Fruit fly (Drosophila melanogaster): Measurements from ENCODE around the gene C3G.

The C3G gene

dm6 chrX:6843841-6844440 lies 40.5 kb upstream of the C3G start, which contains the start of the genes CG14435 and Tmf (continued):
- TF ChIP-seq Met (GFP tag; optimal IDR thresholded peaks at IDR 0.05) (peak; percentile 80), CG6276 (GFP tag; optimal IDR thresholded peaks at IDR 0.05) (no peak), Eip93F (GFP tag; optimal IDR thresholded peaks at IDR 0.05) (peak; percentile 51), achi (GFP tag; optimal IDR thresholded peaks at IDR 0.05) (peak; percentile 75), CG1621 (tag; optimal IDR thresholded peaks at IDR 0.05) (peak; percentile 20), Ets96B (tag; optimal IDR thresholded peaks at IDR 0.05) (peak; percentile 76), CG3032 (tag; optimal IDR thresholded peaks at IDR 0.05) (peak; percentile 78), CG10669 (GFP tag; optimal IDR thresholded peaks at IDR 0.05) (peak; percentile 76), CG10631 (GFP tag; optimal IDR thresholded peaks at IDR 0.05) (peak; percentile 85), Sox102F (GFP tag; optimal IDR thresholded peaks at IDR 0.05) (peak; percentile 63), CG6854 (GFP tag; optimal IDR thresholded peaks at IDR 0.05) (peak; percentile 14), Sox14 (GFP tag; optimal IDR thresholded peaks at IDR 0.05) (peak; percentile 68), fkh (GFP tag; optimal IDR thresholded peaks at IDR 0.05) (peak; percentile 56), Gug (GFP tag; IDR thresholded peaks at IDR 0.05) (peak; percentile 72), vri (GFP tag; optimal IDR thresholded peaks at IDR 0.05) (no peak), spab (GFP tag; optimal IDR thresholded peaks at IDR 0.05) (peak; percentile 38), ss (GFP tag; optimal IDR thresholded peaks at IDR 0.05) (peak; percentile 35 to 54), CG34406 (GFP tag; optimal IDR thresholded peaks at IDR 0.05) (peak; percentile 76), fd85E (GFP tag; optimal IDR thresholded peaks at IDR 0.05) (no peak)

- TF ChIP-seq CG11902 (GFP tag; optimal IDR thresholded peaks at IDR 0.05) (no peak), svp (GFP tag) (no peak), CG31627 (GFP tag; optimal IDR thresholded peaks at IDR 0.05) (no peak), Hr39 (GFP tag; optimal IDR thresholded peaks at IDR 0.05) (no peak), dsx (GFP tag; optimal IDR thresholded peaks at IDR 0.05; ENCODE audit: poor library complexity, severe bottlenecking) (no peak), Smox (GFP tag; optimal IDR thresholded peaks at IDR 0.05) (no peak), Hr4 (GFP tag; optimal IDR thresholded peaks at IDR 0.05) (no peak), Gug (GFP tag; IDR thresholded peaks at IDR 0.05) (no peak), Ets21C (GFP tag; optimal IDR thresholded peaks at IDR 0.05) (no peak), OdsH (GFP tag; optimal IDR thresholded peaks at IDR 0.05) (no peak), fd85E (GFP tag; optimal IDR thresholded peaks at IDR 0.05) (no peak), CG3032 (tag; optimal IDR thresholded peaks at IDR 0.05) (no peak), CG4318 (GFP tag; optimal IDR thresholded peaks at IDR 0.05) (no peak), CG34406 (GFP tag; optimal IDR thresholded peaks at IDR 0.05) (no peak)
Observed at dm6 chrX:6832584-6832983, 29.2 kb upstream of the C3G start, which contains the start of gene mAChR-C. TSS of gene mAChR-C (minus strand) at chrX:6832684.

- TF ChIP-seq Sox15 (GFP tag; optimal IDR thresholded peaks at IDR 0.05), result no peak
Observed at dm6 chrX:6824203-6824602, 20.8 kb upstream of the C3G start, which contains the start of gene nonC. TSS of gene nonC (plus strand) at chrX:6824496.

dm6 chrX:6822904-6823303 lies 19.5 kb upstream of the C3G start, which contains the start of gene Atx-1:
TSS of gene Atx-1 (plus strand) at chrX:6823204.
- TF ChIP-seq Blimp-1 (GFP tag; optimal IDR thresholded peaks at IDR 0.05) (no peak), CG6808 (GFP tag; optimal IDR thresholded peaks at IDR 0.05) (no peak), topi (GFP tag; optimal IDR thresholded peaks at IDR 0.05) (no peak), CG8119 (GFP tag; IDR thresholded peaks at IDR 0.05) (no peak), dac (GFP tag; optimal IDR thresholded peaks at IDR 0.05) (no peak), CG8632 (GFP tag; optimal IDR thresholded peaks at IDR 0.05) (no peak), Smox (GFP tag; optimal IDR thresholded peaks at IDR 0.05) (no peak), CG11294 (GFP tag; IDR thresholded peaks at IDR 0.05) (no peak), fkh (GFP tag; optimal IDR thresholded peaks at IDR 0.05) (no peak)

Data from whole organism, prepupa.